Worm (Caenorhabditis elegans) whole organism, midembryonic: ENCODE data around the gene R05G9R.1.

Source experiments
- flt-1 ChIP-seq: fragments of 200-800 bp; sonication (Bioruptor generic); IDR thresholded peaks from 2 replicates; pipeline ENCODE4 v1.3.6; 2022; ENCODE audit warnings: missing genetic modification characterization, missing compliant biosample characterization
- med-1 ChIP-seq: sonication (generic microtip); optimal IDR thresholded peaks from 2 replicates; lab custom pipeline; 2017; ENCODE audit warnings: missing genetic modification characterization, mild to moderate bottlenecking, missing compliant biosample characterization, antibody characterized with exemption, missing genetic modification reagents; ENCODE audit not compliant: insufficient read depth
- tab-1 ChIP-seq: fragments of 200-800 bp; sonication (Bioruptor generic); IDR thresholded peaks from 2 replicates; pipeline ENCODE4 v1.3.6; 2022; ENCODE audit warnings: missing genetic modification characterization, missing compliant biosample characterization
- ztf-23 ChIP-seq: fragments of 200-800 bp; sonication (Bioruptor generic); IDR thresholded peaks from 2 replicates; pipeline ENCODE4 v1.3.6; 2022; ENCODE audit warnings: missing genetic modification reagents, missing genetic modification characterization, missing compliant biosample characterization

- TF ChIP-seq flt-1 (GFP tag; lab: Robert Waterston, UW) (no peak), med-1 (no peak), tab-1 (GFP tag; lab: Robert Waterston, UW) (no peak), ztf-23 (GFP tag; lab: Robert Waterston, UW) (no peak)
Measured at ce11 chrII:6521316-6521715, 7.5 kb upstream of the R05G9R.1 start, which contains the start of gene toe-2.
